Fruit fly (Drosophila melanogaster) whole organism, embryonic: ENCODE measurements around the gene RhoGAPp190.

Experiments
- Ada2b ChIP-seq: fragments of 200-800 bp; sonication (Bioruptor generic); IDR thresholded peaks from 2 replicates; pipeline ENCODE4 v1.3.6; 2022; ENCODE audit warnings: missing biosample characterization, missing genetic modification characterization
- Adf1 ChIP-seq: fragments of 200-800 bp; sonication (Bioruptor generic); IDR thresholded peaks from 2 replicates; pipeline ENCODE4 v1.3.6; 2022; ENCODE audit warnings: missing biosample characterization, missing genetic modification characterization
- Asciz ChIP-seq: fragments of 200-800 bp; sonication (Bioruptor generic); optimal IDR thresholded peaks from 2 replicates; lab custom pipeline; 2017; ENCODE audit warnings: missing biosample characterization, mild to moderate bottlenecking, missing genetic modification characterization, missing genetic modification reagents
- Atf-2 ChIP-seq: fragments of 200-800 bp; sonication (Bioruptor generic); optimal IDR thresholded peaks from 2 replicates; lab custom pipeline; 2016; ENCODE audit warnings: missing biosample characterization, missing genetic modification characterization
- CG12071 ChIP-seq: fragments of 200-800 bp; sonication (Bioruptor generic); optimal IDR thresholded peaks from 3 replicates; lab custom pipeline; 2018; ENCODE audit warnings: missing biosample characterization, mild to moderate bottlenecking, missing genetic modification characterization
- CG12236 ChIP-seq: fragments of 200-800 bp; sonication (Bioruptor generic); optimal IDR thresholded peaks from 2 replicates; lab custom pipeline; 2016; ENCODE audit warnings: missing biosample characterization, missing genetic modification characterization
- CG12769 ChIP-seq: fragments of 200-800 bp; sonication (Bioruptor generic); optimal IDR thresholded peaks from 2 replicates; lab custom pipeline; 2019; ENCODE audit warnings: missing biosample characterization, mild to moderate bottlenecking, missing genetic modification characterization, moderate library complexity
- CG13775 ChIP-seq: fragments of 200-800 bp; sonication (Bioruptor generic); optimal IDR thresholded peaks from 3 replicates; lab custom pipeline; 2017; ENCODE audit warnings: missing biosample characterization, mild to moderate bottlenecking, missing genetic modification characterization
- CG16815 ChIP-seq: fragments of 200-800 bp; sonication (Bioruptor generic); optimal IDR thresholded peaks from 3 replicates; lab custom pipeline; 2017; ENCODE audit warnings: missing biosample characterization, mild to moderate bottlenecking, missing genetic modification characterization
- CG17612 ChIP-seq: fragments of 200-800 bp; sonication (Bioruptor generic); IDR thresholded peaks from 2 replicates; pipeline ENCODE4 v1.3.6; 2022; ENCODE audit warnings: missing biosample characterization, missing genetic modification characterization
- CG17802 ChIP-seq: fragments of 200-800 bp; sonication (Bioruptor generic); optimal IDR thresholded peaks from 2 replicates; lab custom pipeline; 2018; ENCODE audit warnings: missing biosample characterization, mild to moderate bottlenecking, missing genetic modification characterization, moderate library complexity
- CG17912 ChIP-seq: fragments of 200-800 bp; sonication (Bioruptor generic); optimal IDR thresholded peaks from 2 replicates; lab custom pipeline; 2018; ENCODE audit warnings: missing biosample characterization, mild to moderate bottlenecking, missing genetic modification characterization
- CG18599 ChIP-seq: fragments of 200-800 bp; sonication (Bioruptor generic); optimal IDR thresholded peaks from 3 replicates; lab custom pipeline; 2017; ENCODE audit warnings: missing biosample characterization, missing genetic modification characterization, mild to moderate bottlenecking, moderate library complexity, missing genetic modification reagents
- CG2199 ChIP-seq: fragments of 200-800 bp; sonication (Bioruptor generic); IDR thresholded peaks from 3 replicates; pipeline ENCODE4 v1.3.6; 2022; ENCODE audit warnings: missing biosample characterization, missing genetic modification characterization
- CG32532 ChIP-seq: fragments of 200-800 bp; sonication (Bioruptor generic); IDR thresholded peaks from 2 replicates; pipeline ENCODE4 v1.3.6; 2022; ENCODE audit warnings: missing biosample characterization, missing genetic modification characterization
- CG4360 ChIP-seq: fragments of 200-800 bp; sonication (Bioruptor generic); IDR thresholded peaks from 2 replicates; pipeline ENCODE4 v1.3.6; 2022; ENCODE audit warnings: missing biosample characterization, missing genetic modification characterization
- CG6791 ChIP-seq: fragments of 200-800 bp; sonication (Bioruptor generic); IDR thresholded peaks from 3 replicates; pipeline ENCODE4 v1.3.6; 2022; ENCODE audit warnings: missing biosample characterization, missing genetic modification characterization; ENCODE audit not compliant: partially characterized antibody
- CG9437 ChIP-seq: fragments of 200-800 bp; sonication (Bioruptor generic); optimal IDR thresholded peaks from 2 replicates; lab custom pipeline; 2018; ENCODE audit warnings: missing biosample characterization, mild to moderate bottlenecking, missing genetic modification characterization
- E2f2 ChIP-seq: fragments of 200-800 bp; sonication (Bioruptor generic); IDR thresholded peaks from 2 replicates; pipeline ENCODE4 v1.3.6; 2022; ENCODE audit warnings: missing biosample characterization, missing genetic modification characterization
- Gug ChIP-seq: fragments of 200-800 bp; sonication (Bioruptor generic); IDR thresholded peaks from 4 replicates; pipeline ENCODE4 v1.3.6; 2022; ENCODE audit warnings: missing biosample characterization, missing genetic modification characterization
- Jarid2 ChIP-seq: fragments of 200-800 bp; sonication (Bioruptor generic); optimal IDR thresholded peaks from 3 replicates; lab custom pipeline; 2017; ENCODE audit warnings: mild to moderate bottlenecking, missing biosample characterization, missing genetic modification reagents, missing genetic modification characterization
- NC2β ChIP-seq: fragments of 200-800 bp; sonication (Bioruptor generic); optimal IDR thresholded peaks from 2 replicates; lab custom pipeline; 2016; ENCODE audit warnings: missing biosample characterization, missing genetic modification characterization
- Neu2 ChIP-seq: fragments of 200-800 bp; sonication (Bioruptor generic); optimal IDR thresholded peaks from 3 replicates; lab custom pipeline; 2016; ENCODE audit warnings: missing biosample characterization, missing genetic modification characterization, borderline replicate concordance
- Poxn ChIP-seq: fragments of 200-800 bp; sonication (Bioruptor generic); IDR thresholded peaks from 2 replicates; pipeline ENCODE4 v1.3.6; 2022; ENCODE audit warnings: missing biosample characterization, missing genetic modification characterization
- Ravus ChIP-seq: fragments of 200-800 bp; sonication (Bioruptor generic); IDR thresholded peaks from 2 replicates; pipeline ENCODE4 v1.3.6; 2022; ENCODE audit warnings: missing biosample characterization, missing genetic modification characterization
- Side ChIP-seq: fragments of 200-800 bp; sonication (Bioruptor generic); optimal IDR thresholded peaks from 2 replicates; lab custom pipeline; 2016; ENCODE audit warnings: missing biosample characterization, missing genetic modification characterization
- Sox100B ChIP-seq: fragments of 200-800 bp; sonication (Bioruptor generic); optimal IDR thresholded peaks from 3 replicates; lab custom pipeline; 2018; ENCODE audit warnings: missing biosample characterization, mild to moderate bottlenecking, missing genetic modification characterization
- Sox102F ChIP-seq: fragments of 200-800 bp; sonication (Bioruptor generic); optimal IDR thresholded peaks from 2 replicates; lab custom pipeline; 2018; ENCODE audit warnings: missing biosample characterization, mild to moderate bottlenecking, missing genetic modification characterization, moderate library complexity
- Ssrp ChIP-seq: fragments of 200-800 bp; sonication (Bioruptor generic); optimal IDR thresholded peaks from 2 replicates; lab custom pipeline; 2018; ENCODE audit warnings: missing biosample characterization, mild to moderate bottlenecking, missing genetic modification characterization, moderate library complexity
- Tbp ChIP-seq: fragments of >200 bp; optimal IDR thresholded peaks from 2 replicates; lab custom pipeline; 2018; ENCODE audit warnings: missing biosample characterization, missing genetic modification characterization
- ap ChIP-seq: fragments of 200-800 bp; sonication (Bioruptor generic); IDR thresholded peaks from 2 replicates; pipeline ENCODE4 v1.3.6; 2022; ENCODE audit warnings: missing biosample characterization, missing genetic modification characterization
- ato ChIP-seq: fragments of 200-800 bp; sonication (Bioruptor generic); IDR thresholded peaks from 2 replicates; pipeline ENCODE4 v1.3.6; 2022; ENCODE audit warnings: missing biosample characterization, missing genetic modification characterization; ENCODE audit not compliant: partially characterized antibody
- bcd ChIP-seq: fragments of 200-800 bp; sonication (Bioruptor generic); optimal IDR thresholded peaks from 2 replicates; lab custom pipeline; 2017; ENCODE audit warnings: missing biosample characterization, mild to moderate bottlenecking, missing genetic modification characterization
- btn ChIP-seq: fragments of 200-800 bp; sonication (Bioruptor generic); optimal IDR thresholded peaks from 2 replicates; lab custom pipeline; 2016; ENCODE audit warnings: missing biosample characterization, missing genetic modification characterization
- cato ChIP-seq: fragments of 200-800 bp; sonication (Bioruptor generic); optimal IDR thresholded peaks from 2 replicates; lab custom pipeline; 2016; ENCODE audit warnings: missing biosample characterization, missing genetic modification characterization, borderline replicate concordance
- crol ChIP-seq: fragments of 200-800 bp; sonication (Bioruptor generic); IDR thresholded peaks from 2 replicates; pipeline ENCODE4 v1.3.6; 2022; ENCODE audit warnings: missing biosample characterization, missing genetic modification characterization
- emc ChIP-seq: fragments of 200-800 bp; sonication (Bioruptor generic); optimal IDR thresholded peaks from 2 replicates; lab custom pipeline; 2016; ENCODE audit warnings: missing biosample characterization, missing genetic modification characterization
- en ChIP-seq: fragments of 200-800 bp; sonication (Bioruptor generic); optimal IDR thresholded peaks from 2 replicates; lab custom pipeline; 2016; ENCODE audit warnings: missing biosample characterization, missing genetic modification characterization
- exex ChIP-seq: fragments of 200-800 bp; sonication (Bioruptor generic); optimal IDR thresholded peaks from 4 replicates; lab custom pipeline; 2018; ENCODE audit warnings: missing biosample characterization, mild to moderate bottlenecking, missing genetic modification characterization, moderate library complexity
- insv ChIP-seq, 2 experiments: fragments of 200-800 bp; sonication (Bioruptor generic); optimal IDR thresholded peaks; 3 replicates each; lab custom pipeline; 2016 to 2018; ENCODE audit warnings: missing biosample characterization in 2 of 2, missing genetic modification characterization in 2 of 2
- lab ChIP-seq: fragments of 200-800 bp; sonication (Bioruptor generic); optimal IDR thresholded peaks from 3 replicates; lab custom pipeline; 2017; ENCODE audit warnings: missing biosample characterization, missing genetic modification characterization, mild to moderate bottlenecking, moderate library complexity, missing genetic modification reagents
- lov ChIP-seq, 2 experiments: fragments of 200-800 bp in 1 of 2; fragments of >200 bp in 1 of 2; sonication (Bioruptor generic) in 1 of 2; IDR thresholded peaks in 1 of 2; optimal IDR thresholded peaks in 1 of 2; 2 replicates in 1 of 2; 3 replicates in 1 of 2; pipeline versions ENCODE4 v1.3.6 to Lab custom; 2017 to 2022; ENCODE audit warnings: missing biosample characterization in 1 of 2, missing genetic modification characterization in 1 of 2
- maf-S ChIP-seq: fragments of 200-800 bp; sonication (Bioruptor generic); optimal IDR thresholded peaks from 2 replicates; lab custom pipeline; 2016; ENCODE audit warnings: missing biosample characterization, missing genetic modification characterization
- oc ChIP-seq: fragments of 200-800 bp; sonication (Bioruptor generic); optimal IDR thresholded peaks from 2 replicates; lab custom pipeline; 2018; ENCODE audit warnings: missing biosample characterization, mild to moderate bottlenecking, missing genetic modification characterization, moderate library complexity
- phol ChIP-seq: fragments of 200-800 bp; sonication (Bioruptor generic); optimal IDR thresholded peaks from 3 replicates; lab custom pipeline; 2018; ENCODE audit warnings: missing biosample characterization, mild to moderate bottlenecking, missing genetic modification characterization, moderate library complexity
- row ChIP-seq: fragments of 200-800 bp; sonication (Bioruptor generic); IDR thresholded peaks from 3 replicates; pipeline ENCODE4 v1.3.6; 2022; ENCODE audit warnings: missing biosample characterization, missing genetic modification characterization
- sr ChIP-seq: fragments of 200-800 bp; sonication (Bioruptor generic); IDR thresholded peaks from 3 replicates; pipeline ENCODE4 v1.3.6; 2022; ENCODE audit warnings: missing biosample characterization, missing genetic modification characterization
- stwl ChIP-seq: fragments of 200-800 bp; sonication (Bioruptor generic); optimal IDR thresholded peaks from 3 replicates; lab custom pipeline; 2018; ENCODE audit warnings: missing biosample characterization, mild to moderate bottlenecking, missing genetic modification characterization, moderate library complexity
- tin ChIP-seq: fragments of 200-800 bp; sonication (Bioruptor generic); optimal IDR thresholded peaks from 3 replicates; lab custom pipeline; 2016; ENCODE audit warnings: missing biosample characterization, missing genetic modification characterization
- trh ChIP-seq: fragments of 200-800 bp; sonication (Bioruptor generic); optimal IDR thresholded peaks from 2 replicates; lab custom pipeline; 2016; ENCODE audit warnings: missing biosample characterization, missing genetic modification characterization
- yki ChIP-seq: fragments of >200 bp; optimal IDR thresholded peaks from 3 replicates; lab custom pipeline; 2018

Gene RhoGAPp190

dm6 chrX:17595822-17596221 lies 56.5 kb downstream of the RhoGAPp190 start (continued):
- TF ChIP-seq CG18599 (GFP tag; lab: Kevin White, UChicago) = peak; percentile 86
- peak; percentile 66 for TF ChIP-seq CG13775 (GFP tag; lab: Kevin White, UChicago)
- no peak for TF ChIP-seq CG2199 (GFP tag; lab: Robert Waterston, UW)
- TF ChIP-seq Neu2 (GFP tag; lab: Kevin White, UChicago) = no peak
- TF ChIP-seq Ada2b = peak; percentile 80
- TF ChIP-seq E2f2 (GFP tag; lab: Robert Waterston, UW) = peak; percentile 60
- peak; percentile 75 for TF ChIP-seq Poxn (GFP tag; lab: Robert Waterston, UW)
- peak; percentile 74 for TF ChIP-seq Sox100B (GFP tag; lab: Kevin White, UChicago)
- TF ChIP-seq Adf1 (GFP tag; lab: Robert Waterston, UW) = peak; percentile 63
- peak; percentile 32 for TF ChIP-seq cato (GFP tag; lab: Kevin White, UChicago)
- TF ChIP-seq CG4360 (GFP tag; lab: Robert Waterston, UW) = no peak
- TF ChIP-seq yki (lab: Kevin White, UChicago) = no peak
- peak; percentile 77 for TF ChIP-seq bcd (GFP tag; lab: Kevin White, UChicago)
- TF ChIP-seq oc (tag; lab: Kevin White, UChicago) = peak; percentile 56
- no peak for TF ChIP-seq en (GFP tag; lab: Kevin White, UChicago)
- TF ChIP-seq exex = peak; percentile 38
- peak; percentile 86 for TF ChIP-seq row
- peak; percentile 32 for TF ChIP-seq CG12769 (tag; lab: Kevin White, UChicago)
- peak; percentile 63 for TF ChIP-seq phol
- TF ChIP-seq trh = peak; percentile 67
- no peak for TF ChIP-seq emc
- peak; percentile 78 for TF ChIP-seq Sox102F (GFP tag; lab: Kevin White, UChicago)
- peak; percentile 64; the same call in 1 of the 2 replicates for TF ChIP-seq CG17612 (GFP tag; lab: Robert Waterston, UW)
- peak; percentile 14 for TF ChIP-seq Side (GFP tag; lab: Kevin White, UChicago)
- TF ChIP-seq tin (GFP tag; lab: Kevin White, UChicago) = peak; percentile 56
- no peak for TF ChIP-seq Jarid2 (GFP tag; lab: Kevin White, UChicago)
- TF ChIP-seq CG12071 = peak; percentile 50
- peak; percentile 69 for TF ChIP-seq Ravus
- TF ChIP-seq Gug (GFP tag; lab: Robert Waterston, UW) = peak; percentile 73; the same call in 3 of the 4 replicates
- TF ChIP-seq CG32532 (GFP tag; lab: Robert Waterston, UW) = peak; percentile 90
- no peak for TF ChIP-seq CG12236
- TF ChIP-seq stwl (tag; lab: Kevin White, UChicago) = no peak
- TF ChIP-seq insv (GFP tag; optimal IDR thresholded peaks at IDR 0.05; lab: Kevin White, UChicago) = no peak
- peak; percentile 60 for TF ChIP-seq Asciz (GFP tag; lab: Kevin White, UChicago)
- no peak for TF ChIP-seq lov (optimal IDR thresholded peaks at IDR 0.05; lab: Kevin White, UChicago)
- no peak for TF ChIP-seq lov (GFP tag; IDR thresholded peaks at IDR 0.05; lab: Robert Waterston, UW)
- TF ChIP-seq crol (GFP tag; lab: Robert Waterston, UW) = no peak
- no peak for TF ChIP-seq btn
- TF ChIP-seq Ssrp (tag; lab: Kevin White, UChicago) = peak; percentile 43
- TF ChIP-seq ap (GFP tag; lab: Robert Waterston, UW) = peak; percentile 70
- peak; percentile 90 for TF ChIP-seq lab (GFP tag; lab: Kevin White, UChicago)
- TF ChIP-seq ato (GFP tag; lab: Robert Waterston, UW) = no peak
- peak; percentile 18 for TF ChIP-seq maf-S (GFP tag; lab: Kevin White, UChicago)
- TF ChIP-seq Tbp (GFP tag; lab: Kevin White, UChicago) = no peak
- peak; percentile 48 for TF ChIP-seq CG9437
- TF ChIP-seq CG16815 (GFP tag; lab: Kevin White, UChicago) = peak; percentile 48
- TF ChIP-seq CG17802 (tag; lab: Kevin White, UChicago) = peak; percentile 39
- TF ChIP-seq sr = no peak
- TF ChIP-seq CG6791 (GFP tag; lab: Robert Waterston, UW) = no peak
- peak; percentile 1 for TF ChIP-seq NC2β
- peak; percentile 4 for TF ChIP-seq Atf-2 (GFP tag; lab: Kevin White, UChicago)
- TF ChIP-seq CG17912 (GFP tag; lab: Kevin White, UChicago) = no peak
